Fruit fly (Drosophila melanogaster): ENCODE results near the gene CG7069.

CG7069 gene

DNA sequence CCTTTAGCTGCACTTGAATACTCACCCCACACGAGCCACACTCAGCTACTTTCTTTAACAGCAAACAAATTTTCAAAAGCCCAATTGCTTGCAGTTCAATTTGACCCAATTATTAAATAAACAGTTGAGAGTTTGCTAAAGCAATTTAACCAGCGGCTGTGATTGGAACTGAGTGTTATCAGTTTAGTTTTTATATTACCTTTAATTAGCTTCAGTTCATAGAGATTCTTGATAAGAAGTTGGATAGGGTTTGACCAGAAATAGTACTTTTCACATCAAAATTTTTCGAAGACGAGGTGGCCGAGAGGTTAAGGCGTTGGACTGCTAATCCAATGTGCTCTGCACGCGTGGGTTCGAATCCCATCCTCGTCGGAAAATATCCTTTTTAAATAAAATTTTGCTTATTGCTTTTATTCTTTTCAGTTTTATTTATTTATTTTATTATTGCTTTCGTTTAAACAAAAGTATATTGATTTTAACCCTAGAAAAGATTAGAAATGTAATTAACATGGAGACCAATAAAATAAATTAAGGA, 23.7 kb downstream of the CG7069 start:
- no peak for TF ChIP-seq Ets98B (GFP tag; IDR thresholded peaks at IDR 0.05)
- no peak for TF ChIP-seq gl (tag; optimal IDR thresholded peaks at IDR 0.05)
- no peak for TF ChIP-seq CG8159 (tag; optimal IDR thresholded peaks at IDR 0.05)
- TF ChIP-seq CG32121 (GFP tag; IDR thresholded peaks at IDR 0.05), result no peak
- TF ChIP-seq CG12605 (GFP tag; IDR thresholded peaks at IDR 0.05), result no peak
- TF ChIP-seq CG4496 (GFP tag; IDR thresholded peaks at IDR 0.05), result no peak
- TF ChIP-seq CG17806 (tag; optimal IDR thresholded peaks at IDR 0.05), result no peak
- no peak for TF ChIP-seq rn (GFP tag; IDR thresholded peaks at IDR 0.05)
- TF ChIP-seq CG10348 (GFP tag; IDR thresholded peaks at IDR 0.05), result no peak
- no peak for TF ChIP-seq Pif1A (GFP tag; optimal IDR thresholded peaks at IDR 0.05)
- TF ChIP-seq CG34367 (tag; optimal IDR thresholded peaks at IDR 0.05), result no peak
- TF ChIP-seq CG14655 (GFP tag; optimal IDR thresholded peaks at IDR 0.05), result no peak
- TF ChIP-seq CG8301 (tag; optimal IDR thresholded peaks at IDR 0.05), result no peak

DNA sequence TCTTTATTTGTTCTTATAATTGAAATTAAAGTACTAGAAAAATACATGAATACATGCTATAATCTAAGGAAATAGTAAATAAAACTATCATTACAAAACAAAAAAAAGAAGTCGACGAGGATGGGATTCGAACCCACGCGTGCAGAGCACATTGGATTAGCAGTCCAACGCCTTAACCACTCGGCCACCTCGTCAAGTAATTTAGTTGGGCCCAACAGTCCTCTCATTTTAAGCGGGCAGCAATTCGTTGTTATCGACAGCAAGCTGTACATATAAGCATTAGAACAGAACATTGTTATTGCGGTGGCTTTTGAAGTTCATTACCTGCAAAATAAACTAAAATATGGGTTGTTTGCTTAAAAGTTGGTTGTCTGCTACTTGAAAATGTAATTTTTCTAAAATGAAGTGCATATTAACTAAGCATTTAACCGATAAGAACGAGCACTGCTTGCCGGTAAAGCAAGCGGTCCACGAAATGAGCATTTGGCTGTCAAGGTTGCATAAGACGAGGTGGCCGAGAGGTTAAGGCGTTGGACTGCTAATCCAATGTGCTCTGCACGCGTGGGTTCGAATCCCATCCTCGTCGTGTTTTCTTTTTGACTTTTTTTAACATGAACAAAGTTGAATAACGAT, 24.5 kb downstream of the CG7069 start:
- TF ChIP-seq CG14655 (GFP tag; optimal IDR thresholded peaks at IDR 0.05), result no peak
- TF ChIP-seq Pif1A (GFP tag; optimal IDR thresholded peaks at IDR 0.05), result no peak
- TF ChIP-seq Ets98B (GFP tag; IDR thresholded peaks at IDR 0.05), result no peak
- TF ChIP-seq CG34367 (tag; optimal IDR thresholded peaks at IDR 0.05), result no peak
- no peak for TF ChIP-seq Snoo (tag; optimal IDR thresholded peaks at IDR 0.05)
- TF ChIP-seq CG4496 (GFP tag; IDR thresholded peaks at IDR 0.05), result no peak
- no peak for TF ChIP-seq CG8159 (tag; optimal IDR thresholded peaks at IDR 0.05)
- TF ChIP-seq CG32121 (GFP tag; IDR thresholded peaks at IDR 0.05), result no peak
- TF ChIP-seq CG15710 (tag; optimal IDR thresholded peaks at IDR 0.05), result no peak
- TF ChIP-seq Pif1B (GFP tag; optimal IDR thresholded peaks at IDR 0.05), result no peak
- TF ChIP-seq CG9948 (tag; optimal IDR thresholded peaks at IDR 0.05), result no peak
- no peak for TF ChIP-seq CG17806 (tag; optimal IDR thresholded peaks at IDR 0.05)
- no peak for TF ChIP-seq gl (tag; optimal IDR thresholded peaks at IDR 0.05)
- TF ChIP-seq CG8301 (tag; optimal IDR thresholded peaks at IDR 0.05), result no peak
- no peak for TF ChIP-seq rn (GFP tag; IDR thresholded peaks at IDR 0.05)
- no peak for TF ChIP-seq CG12605 (GFP tag; IDR thresholded peaks at IDR 0.05)
- no peak for TF ChIP-seq EcR (GFP tag; optimal IDR thresholded peaks at IDR 0.05)
- no peak for TF ChIP-seq D1 (tag; optimal IDR thresholded peaks at IDR 0.05)

DNA sequence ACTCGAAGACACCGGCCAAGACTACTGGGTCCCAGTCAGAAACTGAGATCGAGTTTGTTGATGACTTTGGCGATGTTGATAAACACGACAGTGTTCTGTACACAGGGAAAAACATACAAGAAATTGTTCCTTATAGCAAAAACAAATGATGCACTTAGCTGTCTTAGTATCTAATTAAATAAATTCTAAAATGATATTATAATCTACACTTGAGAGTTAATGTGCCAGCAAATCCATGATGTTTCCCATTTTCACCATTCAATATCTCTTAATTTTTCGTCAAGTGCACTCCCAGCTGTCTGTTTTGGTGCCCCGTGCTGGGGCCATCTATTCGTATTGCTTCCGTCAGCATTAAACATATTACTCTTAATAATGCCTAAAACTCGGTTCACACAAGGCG, 27.6 kb downstream of the CG7069 start:
- TF ChIP-seq CG12605 (GFP tag; IDR thresholded peaks at IDR 0.05) (no peak), CG32121 (GFP tag; IDR thresholded peaks at IDR 0.05) (peak; percentile 57; the same call in 1 of the 2 replicates), gl (tag; optimal IDR thresholded peaks at IDR 0.05) (no peak), CG13204 (GFP tag; optimal IDR thresholded peaks at IDR 0.05) (no peak), CG10348 (GFP tag; IDR thresholded peaks at IDR 0.05) (no peak), CG8301 (tag; optimal IDR thresholded peaks at IDR 0.05) (peak; percentile 85), Ets98B (GFP tag; IDR thresholded peaks at IDR 0.05) (peak; percentile 69), CG34367 (tag; optimal IDR thresholded peaks at IDR 0.05) (no peak), CG9948 (tag; optimal IDR thresholded peaks at IDR 0.05) (peak; percentile 54), EcR (GFP tag; optimal IDR thresholded peaks at IDR 0.05) (no peak), CG14655 (GFP tag; optimal IDR thresholded peaks at IDR 0.05) (peak; percentile 85), Pif1B (GFP tag; optimal IDR thresholded peaks at IDR 0.05) (peak; percentile 43), D1 (tag; optimal IDR thresholded peaks at IDR 0.05) (no peak), fd96Ca (GFP tag; IDR thresholded peaks at IDR 0.05) (no peak), CG8159 (tag; optimal IDR thresholded peaks at IDR 0.05) (peak; percentile 23), rn (GFP tag; IDR thresholded peaks at IDR 0.05) (no peak), Pif1A (GFP tag; optimal IDR thresholded peaks at IDR 0.05) (peak; percentile 61), CG4496 (GFP tag; IDR thresholded peaks at IDR 0.05) (peak; percentile 79; the same call in 2 of the 3 replicates), CG17806 (tag; optimal IDR thresholded peaks at IDR 0.05) (no peak), Snoo (tag; optimal IDR thresholded peaks at IDR 0.05) (no peak), CG15710 (tag; optimal IDR thresholded peaks at IDR 0.05) (no peak)

DNA sequence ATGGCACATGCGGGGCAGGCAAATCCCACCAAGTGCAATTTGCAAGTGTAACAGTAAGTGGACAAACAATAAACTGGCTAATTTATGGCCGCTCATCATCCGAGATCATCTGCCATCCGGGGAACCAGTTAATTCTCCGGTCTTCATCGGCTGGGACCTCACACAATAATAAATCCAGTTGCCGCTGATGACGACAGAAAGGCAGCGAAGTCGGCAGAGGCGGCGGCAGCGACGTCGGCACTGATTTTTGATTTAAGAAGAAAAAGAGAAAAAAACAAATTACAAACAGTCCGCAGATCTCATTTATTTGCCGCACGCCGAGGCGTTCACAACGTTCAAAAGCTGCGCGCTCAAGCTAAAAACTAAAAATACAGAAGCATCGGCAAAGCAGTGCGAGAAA, 29.7 kb downstream of the CG7069 start, which contains the start of gene CG13856:
CG13856 (plus strand) TSS at position 301 of the 400 bp plus-strand sequence.
- TF ChIP-seq CG32121 (GFP tag; IDR thresholded peaks at IDR 0.05) (no peak), Pif1B (GFP tag; optimal IDR thresholded peaks at IDR 0.05) (no peak), CG9948 (tag; optimal IDR thresholded peaks at IDR 0.05) (no peak), D1 (tag; optimal IDR thresholded peaks at IDR 0.05) (no peak), fd96Ca (GFP tag; IDR thresholded peaks at IDR 0.05) (no peak), CG8159 (tag; optimal IDR thresholded peaks at IDR 0.05) (no peak), CG17806 (tag; optimal IDR thresholded peaks at IDR 0.05) (no peak), CG15710 (tag; optimal IDR thresholded peaks at IDR 0.05) (no peak), gl (tag; optimal IDR thresholded peaks at IDR 0.05) (no peak), CG14655 (GFP tag; optimal IDR thresholded peaks at IDR 0.05) (no peak), Ets98B (GFP tag; IDR thresholded peaks at IDR 0.05) (no peak), Pif1A (GFP tag; optimal IDR thresholded peaks at IDR 0.05) (no peak), CG10348 (GFP tag; IDR thresholded peaks at IDR 0.05) (no peak), EcR (GFP tag; optimal IDR thresholded peaks at IDR 0.05) (no peak), CG4496 (GFP tag; IDR thresholded peaks at IDR 0.05) (no peak), Snoo (tag; optimal IDR thresholded peaks at IDR 0.05) (no peak), CG12605 (GFP tag; IDR thresholded peaks at IDR 0.05) (no peak)

DNA sequence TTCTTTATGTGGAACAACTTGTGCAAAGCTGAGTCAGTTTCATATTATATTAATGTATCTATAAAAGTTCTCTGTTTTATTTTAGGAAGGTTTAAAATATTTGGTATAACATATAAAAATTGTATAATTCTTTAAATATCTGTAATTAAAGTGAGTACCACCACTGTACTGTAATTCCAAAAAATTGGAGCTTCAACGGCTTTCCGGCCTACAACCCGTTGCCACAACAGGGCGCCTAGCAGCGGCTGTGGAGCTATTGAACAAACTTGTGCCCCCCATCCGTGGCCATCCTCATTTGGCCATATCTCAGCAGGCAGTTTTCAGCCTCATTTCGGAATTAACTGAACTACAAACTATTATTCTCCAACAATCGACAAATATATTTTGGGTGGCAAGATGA, 33.0 kb downstream of the CG7069 start, which contains the start of gene CG13855:
CG13855 (plus strand) TSS at position 301 of the 400 bp plus-strand sequence.
- TF ChIP-seq rn (GFP tag; IDR thresholded peaks at IDR 0.05), result no peak
- no peak for TF ChIP-seq CG14655 (GFP tag; optimal IDR thresholded peaks at IDR 0.05)
- no peak for TF ChIP-seq Ets98B (GFP tag; IDR thresholded peaks at IDR 0.05)
- TF ChIP-seq fd96Ca (GFP tag; IDR thresholded peaks at IDR 0.05), result no peak
- TF ChIP-seq CG10348 (GFP tag; IDR thresholded peaks at IDR 0.05), result no peak
- no peak for TF ChIP-seq CG4496 (GFP tag; IDR thresholded peaks at IDR 0.05)
- TF ChIP-seq CG8301 (tag; optimal IDR thresholded peaks at IDR 0.05), result no peak
- TF ChIP-seq CG8159 (tag; optimal IDR thresholded peaks at IDR 0.05), result no peak
- no peak for TF ChIP-seq Snoo (tag; optimal IDR thresholded peaks at IDR 0.05)
- TF ChIP-seq CG13204 (GFP tag; optimal IDR thresholded peaks at IDR 0.05), result no peak
- no peak for TF ChIP-seq CG12605 (GFP tag; IDR thresholded peaks at IDR 0.05)
- no peak for TF ChIP-seq CG17806 (tag; optimal IDR thresholded peaks at IDR 0.05)
- no peak for TF ChIP-seq CG9948 (tag; optimal IDR thresholded peaks at IDR 0.05)
- TF ChIP-seq gl (tag; optimal IDR thresholded peaks at IDR 0.05), result no peak
- no peak for TF ChIP-seq Pif1A (GFP tag; optimal IDR thresholded peaks at IDR 0.05)
- TF ChIP-seq CG32121 (GFP tag; IDR thresholded peaks at IDR 0.05), result no peak
- no peak for TF ChIP-seq CG15710 (tag; optimal IDR thresholded peaks at IDR 0.05)
- no peak for TF ChIP-seq EcR (GFP tag; optimal IDR thresholded peaks at IDR 0.05)
- no peak for TF ChIP-seq CG34367 (tag; optimal IDR thresholded peaks at IDR 0.05)
- TF ChIP-seq Pif1B (GFP tag; optimal IDR thresholded peaks at IDR 0.05), result no peak

Data from whole organism, pupa.